Worm (Caenorhabditis elegans) whole organism, early embryonic: ENCODE measurements around the gene lin-8.

ENCODE experiments used
- F13C5.2 ChIP-seq: sonication (generic microtip); optimal IDR thresholded peaks from 2 replicates; lab custom pipeline; 2017; ENCODE audit warnings: mild to moderate bottlenecking, missing genetic modification characterization, inconsistent platforms, missing compliant biosample characterization
- ama-1 ChIP-seq: fragments of 150-350 bp; optimal IDR thresholded peaks from 2 replicates; lab custom pipeline; 2014
- ceh-36 ChIP-seq: sonication (generic microtip); optimal IDR thresholded peaks from 2 replicates; lab custom pipeline; 2016; ENCODE audit warnings: missing genetic modification characterization, inconsistent platforms, missing compliant biosample characterization
- ets-7 ChIP-seq: sonication (generic microtip); optimal IDR thresholded peaks from 2 replicates; lab custom pipeline; 2016; ENCODE audit warnings: missing genotype, missing genetic modification characterization, missing compliant biosample characterization
- flt-1 ChIP-seq: fragments of 200-800 bp; sonication (Bioruptor generic); IDR thresholded peaks from 2 replicates; pipeline ENCODE4 v1.3.6; 2022; ENCODE audit warnings: missing genetic modification characterization, missing compliant biosample characterization
- hnd-1 ChIP-seq: sonication (generic microtip); optimal IDR thresholded peaks from 2 replicates; lab custom pipeline; 2016; ENCODE audit warnings: missing genetic modification characterization, missing compliant biosample characterization
- scrt-1 ChIP-seq: fragments of 200-800 bp; sonication (Bioruptor generic); IDR thresholded peaks from 2 replicates; pipeline ENCODE4 v1.3.6; 2022; ENCODE audit warnings: missing genetic modification characterization, missing compliant biosample characterization
- sea-1 ChIP-seq: fragments of 200-800 bp; sonication (Bioruptor generic); conservative IDR thresholded peaks from 2 replicates; pipeline ENCODE4 v1.3.6; 2022; ENCODE audit warnings: missing genetic modification characterization, missing compliant biosample characterization
- tra-4 ChIP-seq: sonication (generic microtip); optimal IDR thresholded peaks from 2 replicates; lab custom pipeline; 2017; ENCODE audit warnings: missing genetic modification characterization, missing compliant biosample characterization

DNA sequence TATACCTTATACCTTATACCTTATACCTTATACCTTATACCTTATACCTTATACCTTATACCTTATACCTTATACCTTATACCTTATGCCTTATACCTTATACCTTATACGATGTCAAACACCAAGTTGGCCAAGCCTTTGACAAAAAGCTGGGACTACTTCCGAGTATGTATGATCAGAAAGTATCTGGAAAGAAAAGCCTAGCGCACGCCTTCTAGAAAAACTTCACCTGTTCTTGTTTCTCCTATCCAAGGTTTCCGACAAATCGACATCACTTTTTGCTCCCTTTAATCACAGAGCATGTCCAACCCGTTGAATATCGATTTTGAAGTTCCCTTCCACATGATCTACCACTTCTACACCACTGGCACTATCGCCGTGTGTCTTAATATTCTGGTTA, 8.2 kb upstream of the lin-8 start, which contains the start of gene sri-28:
- TF ChIP-seq hnd-1 (tag; lab: Kevin White, UChicago) (no peak), ceh-36 (no peak), ama-1 (no peak), sea-1 (GFP tag; lab: Robert Waterston, UW) (no peak), flt-1 (GFP tag; lab: Robert Waterston, UW) (no peak), ets-7 (tag; lab: Kevin White, UChicago) (no peak), scrt-1 (GFP tag; lab: Robert Waterston, UW) (no peak), tra-4 (tag; lab: Kevin White, UChicago) (no peak), F13C5.2 (tag; lab: Kevin White, UChicago) (no peak)
